Worm (Caenorhabditis elegans): ENCODE measurements around the gene C18A3.7.

DNA sequence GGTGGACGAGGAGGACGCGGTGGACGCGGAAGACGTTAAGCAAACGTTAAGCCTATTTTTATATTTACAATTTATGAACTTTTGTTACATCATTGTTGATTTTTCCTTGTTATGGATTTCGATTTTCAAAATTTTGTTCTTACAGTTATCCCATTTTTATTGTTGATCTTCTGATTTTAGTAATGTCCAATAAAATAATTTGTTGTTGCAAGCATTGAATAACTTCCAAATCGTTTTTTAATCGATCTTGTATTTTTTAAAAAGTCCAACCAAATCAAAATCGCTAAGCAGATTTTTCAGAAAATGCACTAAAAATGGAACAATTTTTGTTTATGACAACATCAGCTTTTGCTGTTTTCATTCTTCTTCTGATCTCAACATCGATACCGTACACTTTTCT lies 12.4 kb downstream of the C18A3.7 start, which contains the start of gene zipt-3:
- TF ChIP-seq snpc-4 (tag; optimal IDR thresholded peaks at IDR 0.05), result no peak
- TF ChIP-seq unc-62 (GFP tag; optimal IDR thresholded peaks at IDR 0.05), result no peak
- no peak for TF ChIP-seq drap-1 (GFP tag; optimal IDR thresholded peaks at IDR 0.05)
- TF ChIP-seq lsy-2 (tag; optimal IDR thresholded peaks at IDR 0.05), result no peak
- no peak for TF ChIP-seq mab-5 (tag; optimal IDR thresholded peaks at IDR 0.05)
- no peak for TF ChIP-seq flh-1 (GFP tag; optimal IDR thresholded peaks at IDR 0.05)
- no peak for TF ChIP-seq sptf-1 (tag; optimal IDR thresholded peaks at IDR 0.05)
- TF ChIP-seq nhr-28 (tag; optimal IDR thresholded peaks at IDR 0.05), result no peak
- TF ChIP-seq sem-2 (GFP tag; optimal IDR thresholded peaks at IDR 0.05), result no peak
- no peak for TF ChIP-seq lin-13 (tag; optimal IDR thresholded peaks at IDR 0.05)

All from whole organism, mixed stage, embryonic.